Fruit fly (Drosophila melanogaster) whole organism, embryonic: ENCODE data around the gene can.

Source experiments
- Blimp-1 ChIP-seq: fragments of 200-800 bp; sonication (Bioruptor generic); optimal IDR thresholded peaks from 3 replicates; lab custom pipeline; 2018; ENCODE audit warnings: missing biosample characterization, missing genetic modification characterization, mild to moderate bottlenecking, moderate library complexity, missing genetic modification reagents
- CG10959 ChIP-seq: fragments of 200-800 bp; sonication (Bioruptor generic); IDR thresholded peaks from 2 replicates; pipeline ENCODE4 v1.3.6; 2022; ENCODE audit warnings: missing biosample characterization, missing genetic modification characterization
- CG10979 ChIP-seq: fragments of 200-800 bp; sonication (Bioruptor generic); optimal IDR thresholded peaks from 2 replicates; lab custom pipeline; 2018; ENCODE audit warnings: missing biosample characterization, mild to moderate bottlenecking, missing genetic modification characterization, moderate library complexity
- CG12769 ChIP-seq: fragments of 200-800 bp; sonication (Bioruptor generic); optimal IDR thresholded peaks from 2 replicates; lab custom pipeline; 2019; ENCODE audit warnings: missing biosample characterization, mild to moderate bottlenecking, missing genetic modification characterization, moderate library complexity
- CG13287 ChIP-seq: fragments of 200-800 bp; sonication (Bioruptor generic); IDR thresholded peaks from 2 replicates; pipeline ENCODE4 v1.3.6; 2022; ENCODE audit warnings: missing biosample characterization, missing genetic modification characterization; ENCODE audit not compliant: partially characterized antibody
- CG16815 ChIP-seq: fragments of 200-800 bp; sonication (Bioruptor generic); optimal IDR thresholded peaks from 3 replicates; lab custom pipeline; 2017; ENCODE audit warnings: missing biosample characterization, mild to moderate bottlenecking, missing genetic modification characterization
- CG17361 ChIP-seq: fragments of 200-800 bp; sonication (Bioruptor generic); IDR thresholded peaks from 3 replicates; pipeline ENCODE4 v1.3.6; 2022; ENCODE audit warnings: missing biosample characterization, missing genetic modification characterization
- CG17612 ChIP-seq: fragments of 200-800 bp; sonication (Bioruptor generic); IDR thresholded peaks from 2 replicates; pipeline ENCODE4 v1.3.6; 2022; ENCODE audit warnings: missing biosample characterization, missing genetic modification characterization
- CG17802 ChIP-seq: fragments of 200-800 bp; sonication (Bioruptor generic); optimal IDR thresholded peaks from 2 replicates; lab custom pipeline; 2018; ENCODE audit warnings: missing biosample characterization, mild to moderate bottlenecking, missing genetic modification characterization, moderate library complexity
- CG2116 ChIP-seq: fragments of 200-800 bp; sonication (Bioruptor generic); optimal IDR thresholded peaks from 3 replicates; lab custom pipeline; 2018; ENCODE audit warnings: missing biosample characterization, mild to moderate bottlenecking, missing genetic modification characterization
- CG2202 ChIP-seq: fragments of 200-800 bp; sonication (Bioruptor generic); optimal IDR thresholded peaks from 2 replicates; lab custom pipeline; 2018; ENCODE audit warnings: missing biosample characterization, mild to moderate bottlenecking, missing genetic modification characterization
- CG2678 ChIP-seq: fragments of 200-800 bp; sonication (Bioruptor generic); optimal IDR thresholded peaks from 3 replicates; lab custom pipeline; 2019; ENCODE audit warnings: missing biosample characterization, mild to moderate bottlenecking, missing genetic modification characterization, moderate library complexity
- CG31388 ChIP-seq: fragments of 200-800 bp; sonication (Bioruptor generic); optimal IDR thresholded peaks from 2 replicates; lab custom pipeline; 2016; ENCODE audit warnings: missing biosample characterization, missing genetic modification characterization
- CG3407 ChIP-seq: fragments of 200-800 bp; sonication (Bioruptor generic); optimal IDR thresholded peaks from 2 replicates; lab custom pipeline; 2018; ENCODE audit warnings: missing biosample characterization, mild to moderate bottlenecking, missing genetic modification characterization
- CG5180 ChIP-seq: fragments of 200-800 bp; sonication (Bioruptor generic); optimal IDR thresholded peaks from 3 replicates; lab custom pipeline; 2017; ENCODE audit warnings: missing biosample characterization, missing genetic modification characterization, mild to moderate bottlenecking, moderate library complexity, missing genetic modification reagents
- CG8944 ChIP-seq: fragments of 200-800 bp; sonication (Bioruptor generic); optimal IDR thresholded peaks from 3 replicates; lab custom pipeline; 2016; ENCODE audit warnings: missing biosample characterization, missing genetic modification characterization
- CHES-1-like ChIP-seq: fragments of 200-800 bp; sonication (Bioruptor generic); optimal IDR thresholded peaks from 2 replicates; lab custom pipeline; 2016; ENCODE audit warnings: missing biosample characterization, missing genetic modification characterization
- D19A ChIP-seq: fragments of 200-800 bp; optimal IDR thresholded peaks from 3 replicates; lab custom pipeline; 2019; ENCODE audit warnings: missing biosample characterization, mild to moderate bottlenecking, missing genetic modification characterization, moderate library complexity
- Drgx ChIP-seq: fragments of 200-800 bp; sonication (Bioruptor generic); IDR thresholded peaks from 2 replicates; pipeline ENCODE4 v1.3.6; 2022; ENCODE audit warnings: missing biosample characterization, missing genetic modification characterization
- Med ChIP-seq: fragments of 200-800 bp; sonication (Bioruptor generic); peaks from one replicate; lab custom pipeline; 2016; ENCODE audit warnings: missing biosample characterization, missing genetic modification characterization, mild to moderate bottlenecking, inconsistent platforms, moderate library complexity
- NC2β ChIP-seq: fragments of 200-800 bp; sonication (Bioruptor generic); optimal IDR thresholded peaks from 2 replicates; lab custom pipeline; 2016; ENCODE audit warnings: missing biosample characterization, missing genetic modification characterization
- Pdp1 ChIP-seq, 2 experiments: fragments of 200-800 bp; sonication (Bioruptor generic); optimal IDR thresholded peaks; 3 replicates each; lab custom pipeline; 2016; ENCODE audit warnings: missing biosample characterization in 2 of 2, missing genetic modification characterization in 2 of 2, mild to moderate bottlenecking in 1 of 2, moderate library complexity in 1 of 2
- Scr ChIP-seq: fragments of 200-800 bp; sonication (Bioruptor generic); IDR thresholded peaks from 2 replicates; pipeline ENCODE4 v1.3.6; 2022; ENCODE audit warnings: missing biosample characterization, missing genetic modification characterization; ENCODE audit not compliant: partially characterized antibody
- Side ChIP-seq: fragments of 200-800 bp; sonication (Bioruptor generic); optimal IDR thresholded peaks from 2 replicates; lab custom pipeline; 2016; ENCODE audit warnings: missing biosample characterization, missing genetic modification characterization
- Sox100B ChIP-seq: fragments of 200-800 bp; sonication (Bioruptor generic); optimal IDR thresholded peaks from 3 replicates; lab custom pipeline; 2018; ENCODE audit warnings: missing biosample characterization, mild to moderate bottlenecking, missing genetic modification characterization
- Sox102F ChIP-seq: fragments of 200-800 bp; sonication (Bioruptor generic); optimal IDR thresholded peaks from 2 replicates; lab custom pipeline; 2018; ENCODE audit warnings: missing biosample characterization, mild to moderate bottlenecking, missing genetic modification characterization, moderate library complexity
- Sry-δ ChIP-seq: fragments of 200-800 bp; sonication (Bioruptor generic); optimal IDR thresholded peaks from 2 replicates; lab custom pipeline; 2016; ENCODE audit warnings: missing biosample characterization, missing genetic modification characterization
- Xrp1 ChIP-seq: fragments of 200-800 bp; sonication (Bioruptor generic); IDR thresholded peaks from 2 replicates; pipeline ENCODE4 v1.3.6; 2022; ENCODE audit warnings: missing biosample characterization, missing genetic modification characterization
- abd-A ChIP-seq: fragments of 200-800 bp; sonication (Bioruptor generic); optimal IDR thresholded peaks from 3 replicates; lab custom pipeline; 2019; ENCODE audit warnings: missing biosample characterization, mild to moderate bottlenecking, missing genetic modification characterization, moderate library complexity
- ato ChIP-seq: fragments of 200-800 bp; sonication (Bioruptor generic); IDR thresholded peaks from 2 replicates; pipeline ENCODE4 v1.3.6; 2022; ENCODE audit warnings: missing biosample characterization, missing genetic modification characterization; ENCODE audit not compliant: partially characterized antibody
- bsh ChIP-seq, 2 experiments: fragments of 200-800 bp; sonication (Bioruptor generic); optimal IDR thresholded peaks; 2 replicates each; lab custom pipeline; 2017 to 2018; ENCODE audit warnings: mild to moderate bottlenecking in 2 of 2, missing biosample characterization in 2 of 2, missing genetic modification characterization in 2 of 2, moderate library complexity in 1 of 2
- ci ChIP-seq: fragments of 200-800 bp; sonication (Bioruptor generic); IDR thresholded peaks from 3 replicates; pipeline ENCODE4 v1.3.6; 2022; ENCODE audit warnings: missing biosample characterization, missing genetic modification characterization
- dmrt11E ChIP-seq: fragments of 200-800 bp; sonication (Bioruptor generic); optimal IDR thresholded peaks from 3 replicates; lab custom pipeline; 2018; ENCODE audit warnings: missing biosample characterization, mild to moderate bottlenecking, missing genetic modification characterization, moderate library complexity
- exex ChIP-seq: fragments of 200-800 bp; sonication (Bioruptor generic); optimal IDR thresholded peaks from 4 replicates; lab custom pipeline; 2018; ENCODE audit warnings: missing biosample characterization, mild to moderate bottlenecking, missing genetic modification characterization, moderate library complexity
- kah ChIP-seq: fragments of 200-800 bp; sonication (Bioruptor generic); optimal IDR thresholded peaks from 2 replicates; lab custom pipeline; 2018; ENCODE audit warnings: missing biosample characterization, mild to moderate bottlenecking, missing genetic modification characterization
- kay ChIP-seq: fragments of 200-800 bp; sonication (Bioruptor generic); optimal IDR thresholded peaks from 2 replicates; lab custom pipeline; 2016; ENCODE audit warnings: missing biosample characterization, missing genetic modification characterization
- ken ChIP-seq: fragments of 200-800 bp; sonication (Bioruptor generic); IDR thresholded peaks from 3 replicates; pipeline ENCODE4 v1.3.6; 2022; ENCODE audit warnings: missing biosample characterization, missing genetic modification characterization
- oc ChIP-seq: fragments of 200-800 bp; sonication (Bioruptor generic); optimal IDR thresholded peaks from 2 replicates; lab custom pipeline; 2018; ENCODE audit warnings: missing biosample characterization, mild to moderate bottlenecking, missing genetic modification characterization, moderate library complexity
- prd ChIP-seq, 3 experiments: fragments of >200 bp in 2 of 3; fragments of 200-800 bp in 1 of 3; sonication (Bioruptor generic) in 1 of 3; optimal IDR thresholded peaks in 2 of 3; IDR thresholded peaks in 1 of 3; 2 replicates in 2 of 3; 3 replicates in 1 of 3; pipeline versions ENCODE4 v1.3.6 to Lab custom; 2017 to 2022; ENCODE audit warnings: missing biosample characterization in 1 of 3, missing genetic modification characterization in 1 of 3
- pum ChIP-seq: fragments of 200-800 bp; sonication (Bioruptor generic); optimal IDR thresholded peaks from 2 replicates; lab custom pipeline; 2016; ENCODE audit warnings: missing biosample characterization, missing genetic modification characterization
- sens ChIP-seq: fragments of 200-800 bp; sonication (Bioruptor generic); peaks from one replicate; lab custom pipeline; 2016; ENCODE audit warnings: missing biosample characterization, missing genetic modification characterization
- sqz ChIP-seq: fragments of 200-800 bp; sonication (Bioruptor generic); optimal IDR thresholded peaks from 3 replicates; lab custom pipeline; 2018; ENCODE audit warnings: missing biosample characterization, mild to moderate bottlenecking, missing genetic modification characterization
- ssp ChIP-seq: fragments of 200-800 bp; sonication (Bioruptor generic); IDR thresholded peaks from 2 replicates; pipeline ENCODE4 v1.3.6; 2022; ENCODE audit warnings: missing biosample characterization, missing genetic modification characterization
- trem ChIP-seq: fragments of 200-800 bp; optimal IDR thresholded peaks from 3 replicates; lab custom pipeline; 2019; ENCODE audit warnings: missing biosample characterization, mild to moderate bottlenecking, missing genetic modification characterization, moderate library complexity
- vvl ChIP-seq: fragments of 200-800 bp; sonication (Bioruptor generic); IDR thresholded peaks from 2 replicates; pipeline ENCODE4 v1.3.6; 2022; ENCODE audit warnings: missing biosample characterization, missing genetic modification characterization
- z ChIP-seq: fragments of 200-800 bp; sonication (Bioruptor generic); IDR thresholded peaks from 3 replicates; pipeline ENCODE4 v1.3.6; 2022; ENCODE audit warnings: missing biosample characterization, missing genetic modification characterization
- zf30C ChIP-seq: fragments of 200-800 bp; sonication (Bioruptor generic); optimal IDR thresholded peaks from 3 replicates; lab custom pipeline; 2018; ENCODE audit warnings: missing biosample characterization, mild to moderate bottlenecking, missing genetic modification characterization

Gene can

DNA sequence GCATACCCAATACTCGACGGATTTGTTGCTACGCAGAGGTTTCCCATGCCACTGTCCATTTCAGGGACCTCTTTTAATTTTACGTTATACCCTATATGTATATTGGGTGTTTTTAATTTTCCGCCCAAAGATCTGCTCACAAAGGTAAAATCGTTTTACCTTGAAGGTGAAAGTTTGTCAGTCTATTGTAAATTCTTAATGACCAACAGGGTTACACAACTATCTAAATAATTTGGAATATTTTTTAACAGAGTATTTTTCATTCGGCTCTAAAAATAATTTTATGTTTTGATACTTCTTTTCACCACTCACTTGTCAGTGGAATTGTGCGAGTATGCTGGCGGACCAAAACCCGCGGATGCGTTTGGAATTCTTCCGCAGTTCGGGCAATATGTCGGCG lies 694 bp upstream of the can start:
- TF ChIP-seq sens (GFP tag; lab: Kevin White, UChicago) (peak; percentile 15), Sox100B (GFP tag; lab: Kevin White, UChicago) (no peak), trem (tag; lab: Kevin White, UChicago) (peak; percentile 14), Pdp1 (GFP tag; optimal IDR thresholded peaks at IDR 0.05; lab: Kevin White, UChicago) (no peak), CG31388 (GFP tag; lab: Kevin White, UChicago) (no peak), NC2β (GFP tag; lab: Kevin White, UChicago) (no peak), Xrp1 (GFP tag; lab: Robert Waterston, UW) (peak; percentile 33; the same call in 1 of the 2 replicates), CG10959 (GFP tag; lab: Robert Waterston, UW) (0 out of 2 replicates have a peak, but pooled peaks have one; percentile 17), ato (GFP tag; lab: Robert Waterston, UW) (no peak), vvl (GFP tag; lab: Robert Waterston, UW) (peak; percentile 11; the same call in 1 of the 2 replicates), Scr (GFP tag; lab: Robert Waterston, UW) (no peak), ssp (GFP tag; lab: Robert Waterston, UW) (no peak), CG17612 (GFP tag; lab: Robert Waterston, UW) (no peak), CG2202 (no peak), Med (GFP tag; lab: Kevin White, UChicago) (no peak), CG2678 (tag; lab: Kevin White, UChicago) (peak; percentile 22), CG17802 (tag; lab: Kevin White, UChicago) (no peak), bsh (GFP tag; optimal IDR thresholded peaks at IDR 0.05; lab: Kevin White, UChicago) (peak in 1 of 2 experiments; percentile 32), Sry-δ (no peak), zf30C (no peak), CG2116 (GFP tag; lab: Kevin White, UChicago) (no peak), CG3407 (GFP tag; lab: Kevin White, UChicago) (no peak), CG10979 (tag; lab: Kevin White, UChicago) (peak; percentile 12), CG12769 (tag; lab: Kevin White, UChicago) (no peak), D19A (peak; percentile 63), CG17361 (GFP tag; lab: Robert Waterston, UW) (no peak), CG16815 (no peak), abd-A (tag; lab: Kevin White, UChicago) (no peak), kay (no peak), Drgx (GFP tag; lab: Robert Waterston, UW) (no peak), exex (no peak), sqz (GFP tag; lab: Kevin White, UChicago) (peak; percentile 39), dmrt11E (tag; lab: Kevin White, UChicago) (peak; percentile 7), Side (no peak), pum (GFP tag; lab: Kevin White, UChicago) (no peak), ci (no peak), ken (no peak), Blimp-1 (GFP tag; lab: Kevin White, UChicago) (peak; percentile 10), z (GFP tag; lab: Robert Waterston, UW) (no peak), CG13287 (GFP tag; lab: Robert Waterston, UW) (no peak), Sox102F (GFP tag; lab: Kevin White, UChicago) (no peak), CG8944 (GFP tag; lab: Kevin White, UChicago) (no peak), CHES-1-like (GFP tag; lab: Kevin White, UChicago) (no peak), CG5180 (GFP tag; lab: Kevin White, UChicago) (no peak), prd (optimal IDR thresholded peaks at IDR 0.05; lab: Kevin White, UChicago) (no peak), prd (GFP tag; IDR thresholded peaks at IDR 0.05; lab: Robert Waterston, UW) (no peak), kah (GFP tag; lab: Kevin White, UChicago) (no peak), oc (tag; lab: Kevin White, UChicago) (no peak)
